Fruit fly (Drosophila melanogaster): ENCODE data around the gene CG1468.
A peak's percentile ranks its signal among the peaks of the same experiment; 100 is the strongest.

CG1468 gene

dm6 chrX:9911751-9912150, 33.5 kb downstream of the CG1468 start (continued):
- peak; percentile 15 for TF ChIP-seq D19A (tag; optimal IDR thresholded peaks at IDR 0.05)
- TF ChIP-seq Six4 (GFP tag; optimal IDR thresholded peaks at IDR 0.05) = no peak
- no peak for TF ChIP-seq fd64A (GFP tag; optimal IDR thresholded peaks at IDR 0.05)
- no peak for TF ChIP-seq CG9727 (GFP tag; optimal IDR thresholded peaks at IDR 0.05)
- TF ChIP-seq CG16863 (GFP tag; optimal IDR thresholded peaks at IDR 0.05) = no peak
- no peak for TF ChIP-seq CG6272 (GFP tag; IDR thresholded peaks at IDR 0.05)
- no peak for TF ChIP-seq ato (GFP tag; IDR thresholded peaks at IDR 0.05; ENCODE audit: partially characterized antibody)
- TF ChIP-seq CG5180 (GFP tag; optimal IDR thresholded peaks at IDR 0.05) = no peak
- TF ChIP-seq Taf1 (GFP tag; IDR thresholded peaks at IDR 0.05) = no peak
- TF ChIP-seq CG4617 (GFP tag; optimal IDR thresholded peaks at IDR 0.05; ENCODE audit: borderline replicate concordance) = no peak
- TF ChIP-seq CG17361 (GFP tag; IDR thresholded peaks at IDR 0.05) = 0 out of 3 replicates have a peak, but pooled peaks have one; percentile 15
- TF ChIP-seq CG18011 (GFP tag; optimal IDR thresholded peaks at IDR 0.05) = no peak
- TF ChIP-seq ERR (GFP tag; optimal IDR thresholded peaks at IDR 0.05) = no peak
- peak; percentile 44; the same call in 1 of the 2 replicates for TF ChIP-seq Ptx1 (GFP tag; IDR thresholded peaks at IDR 0.05)
- 0 out of 3 replicates have a peak, but pooled peaks have one; percentile 40 for TF ChIP-seq ken (GFP tag; IDR thresholded peaks at IDR 0.05)
- TF ChIP-seq nau (GFP tag; optimal IDR thresholded peaks at IDR 0.05) = no peak
- TF ChIP-seq jing (GFP tag; optimal IDR thresholded peaks at IDR 0.05) = no peak
- TF ChIP-seq CG30403 (GFP tag; optimal IDR thresholded peaks at IDR 0.05) = peak; percentile 15
- TF ChIP-seq MBD-R2 (GFP tag; IDR thresholded peaks at IDR 0.05) = no peak
- TF ChIP-seq h (optimal IDR thresholded peaks at IDR 0.05) = no peak
- TF ChIP-seq CG17359 (tag; optimal IDR thresholded peaks at IDR 0.05) = peak; percentile 40
- no peak for TF ChIP-seq CG8944 (GFP tag; optimal IDR thresholded peaks at IDR 0.05)
- TF ChIP-seq en (GFP tag; optimal IDR thresholded peaks at IDR 0.05) = no peak
- TF ChIP-seq Hand (GFP tag; optimal IDR thresholded peaks at IDR 0.05) = no peak
- TF ChIP-seq grn (GFP tag; optimal IDR thresholded peaks at IDR 0.05) = no peak
- TF ChIP-seq bcd (GFP tag; optimal IDR thresholded peaks at IDR 0.05) = peak; percentile 13
- TF ChIP-seq sima (GFP tag; optimal IDR thresholded peaks at IDR 0.05) = no peak
- TF ChIP-seq ATbp (GFP tag; optimal IDR thresholded peaks at IDR 0.05) = peak; percentile 65
- TF ChIP-seq Hr78 (GFP tag; optimal IDR thresholded peaks at IDR 0.05) = peak in 1 of 2 experiments; percentile 64
- TF ChIP-seq ssp (GFP tag; IDR thresholded peaks at IDR 0.05) = peak; percentile 34; the same call in 1 of the 2 replicates
- peak; percentile 21 for TF ChIP-seq CG17829 (tag; optimal IDR thresholded peaks at IDR 0.05)
- TF ChIP-seq CG11456 (GFP tag; IDR thresholded peaks at IDR 0.05) = no peak
- 0 out of 3 replicates have a peak, but pooled peaks have one; percentile 30 for TF ChIP-seq row (GFP tag; IDR thresholded peaks at IDR 0.05)
- TF ChIP-seq ham (GFP tag; IDR thresholded peaks at IDR 0.05) = no peak
- no peak for TF ChIP-seq CG6175 (GFP tag; IDR thresholded peaks at IDR 0.05)
- no peak for TF ChIP-seq CG3838 (GFP tag; optimal IDR thresholded peaks at IDR 0.05)
- no peak for TF ChIP-seq C15 (GFP tag; IDR thresholded peaks at IDR 0.05)
- TF ChIP-seq slou (GFP tag; optimal IDR thresholded peaks at IDR 0.05) = no peak
- no peak for TF ChIP-seq repo (GFP tag; optimal IDR thresholded peaks at IDR 0.05)
- no peak for TF ChIP-seq MTF-1 (GFP tag; optimal IDR thresholded peaks at IDR 0.05; ENCODE audit: borderline replicate concordance)
- no peak for TF ChIP-seq bigmax (GFP tag; optimal IDR thresholded peaks at IDR 0.05)
- TF ChIP-seq zfh1 (GFP tag; IDR thresholded peaks at IDR 0.05) = 0 out of 3 replicates have a peak, but pooled peaks have one; percentile 18
- peak; percentile 48 for TF ChIP-seq unpg (GFP tag; optimal IDR thresholded peaks at IDR 0.05)
- TF ChIP-seq gt (GFP tag; IDR thresholded peaks at IDR 0.05) = no peak
- no peak for TF ChIP-seq CG8924 (tag; optimal IDR thresholded peaks at IDR 0.05)
- TF ChIP-seq lmd (GFP tag; IDR thresholded peaks at IDR 0.05) = peak; percentile 46; the same call in 1 of the 2 replicates
- no peak for TF ChIP-seq Dp (GFP tag; optimal IDR thresholded peaks at IDR 0.05)
- no peak for TF ChIP-seq pnt (GFP tag; optimal IDR thresholded peaks at IDR 0.05)
- no peak for TF ChIP-seq YL-1 (GFP tag; optimal IDR thresholded peaks at IDR 0.05)
- peak; percentile 59 for TF ChIP-seq CG2678 (tag; optimal IDR thresholded peaks at IDR 0.05)
- TF ChIP-seq CG31388 (GFP tag; optimal IDR thresholded peaks at IDR 0.05) = no peak
- TF ChIP-seq bowl (GFP tag; IDR thresholded peaks at IDR 0.05) = no peak
